Worm (Caenorhabditis elegans) whole organism, late embryonic: ENCODE results near the gene daf-2.

ENCODE experiments used
- C08G9.2 ChIP-seq: sonication (generic microtip); optimal IDR thresholded peaks from 2 replicates; lab custom pipeline; 2016; ENCODE audit warnings: mild to moderate bottlenecking, missing genetic modification characterization, moderate library complexity, missing compliant biosample characterization
- T23F11.4 ChIP-seq: fragments of 200-800 bp; sonication (Bioruptor generic); optimal IDR thresholded peaks from 2 replicates; lab custom pipeline; 2018; ENCODE audit warnings: mild to moderate bottlenecking, missing genetic modification characterization, missing compliant biosample characterization
- Y22D7AL.16 ChIP-seq: sonication (generic microtip); optimal IDR thresholded peaks from 2 replicates; lab custom pipeline; 2016; ENCODE audit warnings: missing genetic modification characterization, missing compliant biosample characterization
- ahr-1 ChIP-seq: sonication (generic microtip); optimal IDR thresholded peaks from 2 replicates; lab custom pipeline; 2016; ENCODE audit warnings: missing genetic modification characterization, missing compliant biosample characterization
- ama-1 ChIP-seq: fragments of 150-350 bp; optimal IDR thresholded peaks from 2 replicates; lab custom pipeline; 2014
- ceh-14 ChIP-seq: sonication (generic microtip); optimal IDR thresholded peaks from 2 replicates; lab custom pipeline; 2016; ENCODE audit warnings: missing genotype, missing genetic modification characterization, missing compliant biosample characterization
- ceh-18 ChIP-seq: sonication (generic microtip); optimal IDR thresholded peaks from 2 replicates; lab custom pipeline; 2016; ENCODE audit warnings: missing genetic modification characterization, missing compliant biosample characterization
- ceh-2 ChIP-seq: sonication (generic microtip); optimal IDR thresholded peaks from 2 replicates; lab custom pipeline; 2016; ENCODE audit warnings: missing genotype, missing genetic modification characterization, missing compliant biosample characterization
- ceh-22 ChIP-seq: sonication (generic microtip); optimal IDR thresholded peaks from 2 replicates; lab custom pipeline; 2017; ENCODE audit warnings: missing biosample characterization, missing genetic modification characterization
- ceh-24 ChIP-seq: sonication (generic microtip); optimal IDR thresholded peaks from 2 replicates; lab custom pipeline; 2016; ENCODE audit warnings: mild to moderate bottlenecking, missing genetic modification characterization, missing compliant biosample characterization
- ceh-30 ChIP-seq: fragments of 150-350 bp; optimal IDR thresholded peaks from 2 replicates; lab custom pipeline; 2014; ENCODE audit warnings: missing biosample characterization, missing genetic modification characterization
- ceh-34 ChIP-seq: sonication (generic microtip); optimal IDR thresholded peaks from 2 replicates; lab custom pipeline; 2016; ENCODE audit warnings: mild to moderate bottlenecking, missing genetic modification characterization, missing compliant biosample characterization
- che-1 ChIP-seq: sonication (generic microtip); optimal IDR thresholded peaks from 2 replicates; lab custom pipeline; 2016; ENCODE audit warnings: mild to moderate bottlenecking, missing genetic modification characterization, missing compliant biosample characterization
- ets-4 ChIP-seq: sonication (generic microtip); optimal IDR thresholded peaks from 2 replicates; lab custom pipeline; 2016; ENCODE audit warnings: missing genetic modification characterization, missing compliant biosample characterization
- eyg-1 ChIP-seq: sonication (generic microtip); optimal IDR thresholded peaks from 2 replicates; lab custom pipeline; 2016; ENCODE audit warnings: missing genotype, missing genetic modification characterization, missing compliant biosample characterization
- fkh-6 ChIP-seq: sonication (generic microtip); optimal IDR thresholded peaks from 2 replicates; lab custom pipeline; 2016; ENCODE audit warnings: missing genetic modification characterization, missing compliant biosample characterization
- hlh-13 ChIP-seq: fragments of 200-800 bp; sonication (Bioruptor generic); optimal IDR thresholded peaks from 2 replicates; lab custom pipeline; 2018; ENCODE audit warnings: mild to moderate bottlenecking, missing genetic modification characterization, missing compliant biosample characterization
- hlh-8 ChIP-seq: sonication (generic microtip); optimal IDR thresholded peaks from 2 replicates; lab custom pipeline; 2016; ENCODE audit warnings: missing genotype, missing genetic modification characterization, missing compliant biosample characterization
- madf-2 ChIP-seq: sonication (generic microtip); optimal IDR thresholded peaks from 2 replicates; lab custom pipeline; 2017; ENCODE audit warnings: missing genetic modification characterization, missing compliant biosample characterization
- nfya-1 ChIP-seq: sonication (generic microtip); optimal IDR thresholded peaks from 2 replicates; lab custom pipeline; 2017; ENCODE audit warnings: missing genetic modification characterization, mild to moderate bottlenecking, missing compliant biosample characterization, antibody characterized with exemption, moderate library complexity
- nhr-11 ChIP-seq: fragments of 150-350 bp; optimal IDR thresholded peaks from 2 replicates; lab custom pipeline; 2014; ENCODE audit warnings: missing biosample characterization, missing genetic modification characterization
- nhr-232 ChIP-seq: sonication (generic microtip); optimal IDR thresholded peaks from 2 replicates; lab custom pipeline; 2016; ENCODE audit warnings: missing genetic modification characterization, missing compliant biosample characterization
- npax-4 ChIP-seq: sonication (generic microtip); optimal IDR thresholded peaks from 2 replicates; lab custom pipeline; 2016; ENCODE audit warnings: missing genetic modification characterization, missing compliant biosample characterization
- odd-2 ChIP-seq: sonication (generic microtip); optimal IDR thresholded peaks from 2 replicates; lab custom pipeline; 2017; ENCODE audit warnings: antibody characterized with exemption, mild to moderate bottlenecking, missing genetic modification characterization, missing compliant biosample characterization
- pat-9 ChIP-seq: fragments of 200-800 bp; sonication (Bioruptor generic); optimal IDR thresholded peaks from 2 replicates; lab custom pipeline; 2018; ENCODE audit warnings: mild to moderate bottlenecking, missing genetic modification characterization, moderate library complexity, missing compliant biosample characterization
- pha-4 ChIP-seq: fragments of 150-350 bp; optimal IDR thresholded peaks from 2 replicates; lab custom pipeline; 2018; ENCODE audit warnings: missing biosample characterization, missing genetic modification reagents, missing genetic modification characterization
- pros-1 ChIP-seq: fragments of 150-350 bp; optimal IDR thresholded peaks from 2 replicates; lab custom pipeline; 2014; ENCODE audit warnings: missing biosample characterization, missing genetic modification reagents, missing genetic modification characterization
- sox-2 ChIP-seq: fragments of 200-800 bp; sonication (Bioruptor generic); IDR thresholded peaks from 2 replicates; pipeline ENCODE4 v1.3.6; 2022; ENCODE audit warnings: missing genetic modification reagents, missing genetic modification characterization, missing compliant biosample characterization
- sox-4 ChIP-seq: sonication (generic microtip); optimal IDR thresholded peaks from 2 replicates; lab custom pipeline; 2017; ENCODE audit warnings: mild to moderate bottlenecking, missing genetic modification characterization, inconsistent platforms, missing compliant biosample characterization
- tbx-2 ChIP-seq: sonication (generic microtip); optimal IDR thresholded peaks from 2 replicates; lab custom pipeline; 2016; ENCODE audit warnings: missing genetic modification characterization, missing compliant biosample characterization
- ttx-3 ChIP-seq: sonication (generic microtip); optimal IDR thresholded peaks from 2 replicates; lab custom pipeline; 2016; ENCODE audit warnings: missing genetic modification reagents, missing genetic modification characterization, missing compliant biosample characterization
- unc-42 ChIP-seq: sonication (generic microtip); optimal IDR thresholded peaks from 2 replicates; lab custom pipeline; 2016; ENCODE audit warnings: missing genotype, missing genetic modification characterization, missing compliant biosample characterization
- unc-55 ChIP-seq: sonication (generic microtip); optimal IDR thresholded peaks from 2 replicates; lab custom pipeline; 2017; ENCODE audit warnings: missing biosample characterization, missing genetic modification reagents, missing genetic modification characterization
- ztf-16 ChIP-seq: sonication (generic microtip); optimal IDR thresholded peaks from 2 replicates; lab custom pipeline; 2017; ENCODE audit warnings: missing genetic modification characterization, missing compliant biosample characterization

daf-2 gene

ce11 chrIII:3034458-3034857 lies 6.2 kb downstream of the daf-2 start:
- TF ChIP-seq ceh-30 (tag; lab: Kevin White, UChicago) (no peak), ztf-16 (tag; lab: Kevin White, UChicago) (no peak), fkh-6 (tag; lab: Kevin White, UChicago) (no peak), madf-2 (tag; lab: Kevin White, UChicago) (no peak), unc-42 (tag; lab: Kevin White, UChicago) (no peak), pros-1 (tag; lab: Kevin White, UChicago) (no peak), ceh-24 (no peak), ahr-1 (tag; lab: Kevin White, UChicago) (no peak), nhr-11 (no peak), C08G9.2 (tag; lab: Kevin White, UChicago) (no peak), unc-55 (GFP tag; lab: Kevin White, UChicago) (no peak), sox-2 (no peak), ttx-3 (tag; lab: Kevin White, UChicago) (no peak), T23F11.4 (GFP tag; lab: Kevin White, UChicago) (no peak), tbx-2 (tag; lab: Kevin White, UChicago) (no peak), ceh-34 (tag; lab: Kevin White, UChicago) (no peak), ceh-22 (no peak), ama-1 (no peak), pha-4 (tag; lab: Kevin White, UChicago) (no peak), hlh-13 (no peak)

ce11 chrIII:3033931-3034330 lies 6.7 kb downstream of the daf-2 start:
- TF ChIP-seq ets-4 (tag; lab: Kevin White, UChicago) (no peak), Y22D7AL.16 (tag; lab: Kevin White, UChicago) (no peak), npax-4 (no peak), pat-9 (tag; lab: Kevin White, UChicago) (no peak), ama-1 (no peak), nfya-1 (tag; lab: Kevin White, UChicago) (peak; percentile 61), nhr-232 (no peak), ceh-14 (tag; lab: Kevin White, UChicago) (no peak), odd-2 (no peak)

- TF ChIP-seq nfya-1 (tag; lab: Kevin White, UChicago) (peak; percentile 68), che-1 (tag; lab: Kevin White, UChicago) (no peak)
Measured at ce11 chrIII:3033507-3033906, 7.1 kb downstream of the daf-2 start.

- no peak for TF ChIP-seq ceh-2
- peak; percentile 94 for TF ChIP-seq nfya-1 (tag; lab: Kevin White, UChicago)
- no peak for TF ChIP-seq madf-2 (tag; lab: Kevin White, UChicago)
- no peak for TF ChIP-seq sox-4 (tag; lab: Kevin White, UChicago)
Measured at ce11 chrIII:3031017-3031756, 9.5 kb downstream of the daf-2 start.

ce11 chrIII:3029822-3030221 lies 10.8 kb downstream of the daf-2 start:
- TF ChIP-seq fkh-6 (tag; lab: Kevin White, UChicago) (no peak), T23F11.4 (GFP tag; lab: Kevin White, UChicago) (no peak), pat-9 (tag; lab: Kevin White, UChicago) (no peak), ceh-18 (tag; lab: Kevin White, UChicago) (no peak), eyg-1 (tag; lab: Kevin White, UChicago) (no peak), hlh-8 (tag; lab: Kevin White, UChicago) (no peak)
